Fruit fly (Drosophila melanogaster): ENCODE measurements around the gene LysP.

DNA sequence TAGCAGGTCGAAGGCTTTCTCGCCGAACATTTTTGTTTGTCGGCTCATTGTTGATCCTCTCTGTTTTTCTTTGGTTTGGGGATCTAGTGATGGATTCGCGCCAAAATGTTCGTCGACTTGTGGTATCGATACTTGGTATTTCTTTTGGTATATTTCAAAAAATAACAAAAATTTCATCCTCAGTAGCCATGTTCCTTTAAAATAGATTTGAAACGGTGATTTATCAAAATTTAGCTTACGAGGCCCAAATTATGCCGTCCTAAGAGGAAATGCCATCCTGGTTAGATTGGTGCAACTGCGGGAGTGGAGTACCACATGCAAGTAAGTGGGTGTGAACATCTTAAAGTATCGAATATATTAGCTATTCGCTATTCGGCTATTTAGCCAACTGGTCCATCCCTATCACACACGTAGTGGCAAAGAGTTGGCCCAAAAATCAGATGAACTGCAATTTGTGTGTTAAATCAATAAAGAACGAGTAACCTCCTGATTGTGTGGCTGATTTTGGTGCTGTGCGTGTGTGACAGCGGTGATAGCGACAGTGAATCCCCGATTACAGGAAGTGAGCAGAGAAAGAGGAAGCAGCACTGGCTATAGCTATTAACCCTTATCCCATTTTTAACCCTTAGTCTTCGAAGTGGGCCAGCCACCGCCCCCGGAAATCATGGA is 29.3 kb upstream of the LysP start, which contains the start of the genes Psf1 and Sac1:
- no peak for TF ChIP-seq CG8478 (optimal IDR thresholded peaks at IDR 0.05)
- TF ChIP-seq CTCF (optimal IDR thresholded peaks at IDR 0.05) = peak; percentile 8 to 30

Measured in S2 (cell line).